Worm (Caenorhabditis elegans) whole organism, L4 larva: Measurements from ENCODE around the gene ins-19.
A peak's percentile ranks its signal among the peaks of the same experiment; 100 is the strongest.

Experiments used
- ces-1 ChIP-seq: fragments of 150-350 bp; sonication (generic microtip); optimal IDR thresholded peaks from 4 replicates; lab custom pipeline; 2014; ENCODE audit warnings: missing biosample characterization, missing genetic modification reagents, missing genetic modification characterization
- ctbp-1 ChIP-seq: fragments of 200-800 bp; sonication (Bioruptor generic); IDR thresholded peaks from 2 replicates; pipeline ENCODE4 v1.3.6; 2022; ENCODE audit warnings: missing genetic modification reagents, missing genetic modification characterization, missing compliant biosample characterization
- daf-19 ChIP-seq: fragments of 200-800 bp; sonication (Bioruptor generic); conservative IDR thresholded peaks from 2 replicates; pipeline ENCODE4 v1.3.6; 2022; ENCODE audit warnings: missing genetic modification characterization, missing compliant biosample characterization
- daf-8 ChIP-seq: fragments of 200-800 bp; sonication (Bioruptor generic); IDR thresholded peaks from 2 replicates; pipeline ENCODE4 v1.3.6; 2022; ENCODE audit warnings: missing genetic modification characterization, missing compliant biosample characterization
- lin-15B ChIP-seq: fragments of 150-350 bp; sonication (generic microtip); optimal IDR thresholded peaks from 3 replicates; lab custom pipeline; 2014; ENCODE audit warnings: missing biosample characterization, missing genetic modification characterization
- mep-1 ChIP-seq: fragments of 150-350 bp; sonication (generic microtip); optimal IDR thresholded peaks from 3 replicates; lab custom pipeline; 2014; ENCODE audit warnings: missing biosample characterization, missing genetic modification characterization
- pha-4 ChIP-seq, 2 experiments: fragments of 150-350 bp in 1 of 2; fragments of 200-800 bp in 1 of 2; sonication (Bioruptor generic) in 1 of 2; IDR thresholded peaks in 1 of 2; optimal IDR thresholded peaks in 1 of 2; 2 replicates each; pipeline versions ENCODE4 v1.3.6 to Lab custom; 2014 to 2022; ENCODE audit warnings: missing genetic modification characterization in 2 of 2, missing genetic modification reagents in 2 of 2, missing biosample characterization in 1 of 2, missing compliant biosample characterization in 1 of 2
- spr-1 ChIP-seq: sonication (generic microtip); optimal IDR thresholded peaks from 2 replicates; lab custom pipeline; 2016; ENCODE audit warnings: mild to moderate bottlenecking, missing genetic modification characterization, missing compliant biosample characterization
- unc-62 ChIP-seq, 3 experiments: fragments of 150-350 bp in 1 of 3; sonication (generic microtip); optimal IDR thresholded peaks in 2 of 3; peaks in 1 of 3; 1 replicate in 1 of 3; 2 replicates in 2 of 3; lab custom pipeline; 2014 to 2017; ENCODE audit warnings: missing biosample characterization in 3 of 3, missing genetic modification characterization in 3 of 3, missing genetic modification reagents in 3 of 3, missing genotype in 1 of 3
- zfp-3 ChIP-seq: fragments of 200-800 bp; sonication (Bioruptor generic); conservative IDR thresholded peaks from 2 replicates; pipeline ENCODE4 v1.3.6; 2022; ENCODE audit warnings: missing genetic modification reagents, missing genetic modification characterization, missing compliant biosample characterization

DNA sequence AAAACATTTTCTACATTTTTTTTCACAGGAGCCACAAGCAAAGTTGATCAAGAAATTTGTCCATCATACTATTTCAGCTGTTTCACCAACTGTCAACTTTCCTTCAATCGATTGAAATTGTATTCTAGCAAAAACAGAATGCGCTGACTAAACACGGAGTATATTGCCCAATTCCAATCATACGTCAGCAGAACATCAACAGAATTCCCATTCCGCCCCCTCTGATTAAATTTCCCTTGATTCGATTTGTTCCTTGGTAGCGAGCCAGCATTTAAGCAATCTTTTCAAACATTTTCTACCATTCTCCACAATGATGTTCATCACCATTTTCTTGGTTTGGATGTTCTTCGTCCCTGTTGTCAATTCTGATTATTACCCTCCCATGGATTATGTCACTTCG lies 19.6 kb upstream of the ins-19 start, which contains the start of gene T10D4.15:
- TF ChIP-seq lin-15B (tag; lab: Kevin White, UChicago) (no peak), spr-1 (tag; lab: Kevin White, UChicago) (no peak), ctbp-1 (no peak), daf-19 (GFP tag; lab: Robert Waterston, UW) (no peak), ces-1 (GFP tag; lab: Kevin White, UChicago) (no peak), mep-1 (tag; lab: Kevin White, UChicago) (no peak), daf-8 (GFP tag; lab: Robert Waterston, UW) (no peak), pha-4 (GFP tag; IDR thresholded peaks at IDR 0.05; lab: Robert Waterston, UW) (no peak), pha-4 (tag; optimal IDR thresholded peaks at IDR 0.05; lab: Kevin White, UChicago) (no peak), unc-62 (GFP tag; optimal IDR thresholded peaks at IDR 0.05 in 1 of 2; lab: Kevin White, UChicago) (peak in 1 of 2 experiments; percentile 45), unc-62 (tag; optimal IDR thresholded peaks at IDR 0.05; lab: Kevin White, UChicago) (no peak), zfp-3 (GFP tag; lab: Robert Waterston, UW) (no peak)
